Worm (Caenorhabditis elegans): ENCODE measurements around the gene fahd-1.

The fahd-1 gene

ce11 chrIII:7878852-7879329 lies 13.2 kb upstream of the fahd-1 start, which contains the start of gene sup-18:
Gene sup-18, minus strand, starts transcription at chrIII:7878902.
- TF ChIP-seq nhr-2 (tag; optimal IDR thresholded peaks at IDR 0.05) = no peak
- no peak for TF ChIP-seq nhr-12 (tag; optimal IDR thresholded peaks at IDR 0.05)
- TF ChIP-seq ztf-11 (tag; optimal IDR thresholded peaks at IDR 0.05) = no peak
- no peak for TF ChIP-seq lsy-2 (tag; optimal IDR thresholded peaks at IDR 0.05)
- no peak for TF ChIP-seq ceh-83 (GFP tag; optimal IDR thresholded peaks at IDR 0.05)
- TF ChIP-seq ceh-43 (GFP tag; optimal IDR thresholded peaks at IDR 0.05) = no peak
- no peak for TF ChIP-seq lin-32 (GFP tag; optimal IDR thresholded peaks at IDR 0.05)
- TF ChIP-seq pha-4 (tag; optimal IDR thresholded peaks at IDR 0.05) = no peak
- TF ChIP-seq sptf-1 (tag; optimal IDR thresholded peaks at IDR 0.05) = no peak
- TF ChIP-seq drap-1 (GFP tag; optimal IDR thresholded peaks at IDR 0.05) = no peak
- TF ChIP-seq tbx-8 (GFP tag; optimal IDR thresholded peaks at IDR 0.05) = no peak
- no peak for TF ChIP-seq mab-5 (tag; optimal IDR thresholded peaks at IDR 0.05)
- TF ChIP-seq M03D4.4 (tag; optimal IDR thresholded peaks at IDR 0.05) = no peak
- TF ChIP-seq ham-2 (GFP tag; optimal IDR thresholded peaks at IDR 0.05) = no peak
- no peak for TF ChIP-seq hlh-1 (tag; optimal IDR thresholded peaks at IDR 0.05)
- TF ChIP-seq lin-13 (tag; optimal IDR thresholded peaks at IDR 0.05) = no peak
- no peak for TF ChIP-seq ces-1 (GFP tag; optimal IDR thresholded peaks at IDR 0.05)
- TF ChIP-seq flh-1 (GFP tag; optimal IDR thresholded peaks at IDR 0.05) = no peak
- no peak for TF ChIP-seq zip-8 (tag; optimal IDR thresholded peaks at IDR 0.05)

- TF ChIP-seq hlh-1 (tag; optimal IDR thresholded peaks at IDR 0.05) (peak; percentile 75), unc-62 (GFP tag; optimal IDR thresholded peaks at IDR 0.05) (peak; percentile 46), lin-32 (GFP tag; optimal IDR thresholded peaks at IDR 0.05) (no peak), unc-120 (tag; optimal IDR thresholded peaks at IDR 0.05; ENCODE audit: poor library complexity, severe bottlenecking) (peak; percentile 57)
These were observed 11.8 kb upstream of the fahd-1 start for ce11 chrIII:7880132-7880715.

ce11 chrIII:7882900-7883299 lies 9.2 kb upstream of the fahd-1 start, which contains the start of gene ZK688.9:
Gene ZK688.9, minus strand, starts transcription at chrIII:7883000.
- TF ChIP-seq sem-2 (GFP tag; optimal IDR thresholded peaks at IDR 0.05) (no peak), nhr-2 (tag; optimal IDR thresholded peaks at IDR 0.05) (no peak)

- TF ChIP-seq snpc-4 (tag; optimal IDR thresholded peaks at IDR 0.05) = no peak
These were observed 7.2 kb upstream of the fahd-1 start, which contains the start of gene ZK688.11 for ce11 chrIII:7884863-7885262. Gene ZK688.11, minus strand, starts transcription at chrIII:7884963.

ce11 chrIII:7889036-7889435 lies 3.0 kb upstream of the fahd-1 start:
- TF ChIP-seq lin-13 (tag; optimal IDR thresholded peaks at IDR 0.05) (no peak), ceh-39 (tag; optimal IDR thresholded peaks at IDR 0.05) (no peak), nhr-237 (tag; optimal IDR thresholded peaks at IDR 0.05) (no peak), bed-3 (GFP tag; optimal IDR thresholded peaks at IDR 0.05) (no peak), mab-5 (tag; optimal IDR thresholded peaks at IDR 0.05) (no peak), ceh-43 (GFP tag; optimal IDR thresholded peaks at IDR 0.05) (no peak), nhr-12 (tag; optimal IDR thresholded peaks at IDR 0.05) (no peak), mep-1 (tag; optimal IDR thresholded peaks at IDR 0.05) (no peak), nhr-2 (tag; optimal IDR thresholded peaks at IDR 0.05) (no peak), unc-120 (tag; optimal IDR thresholded peaks at IDR 0.05; ENCODE audit: poor library complexity, severe bottlenecking) (no peak), sptf-1 (tag; optimal IDR thresholded peaks at IDR 0.05) (no peak)

- TF ChIP-seq ces-1 (GFP tag; optimal IDR thresholded peaks at IDR 0.05) (no peak), nhr-237 (tag; optimal IDR thresholded peaks at IDR 0.05) (no peak), mls-2 (tag; optimal IDR thresholded peaks at IDR 0.05) (no peak), M03D4.4 (tag; optimal IDR thresholded peaks at IDR 0.05) (no peak), nhr-28 (tag; optimal IDR thresholded peaks at IDR 0.05) (no peak), drap-1 (GFP tag; optimal IDR thresholded peaks at IDR 0.05) (no peak), hlh-1 (tag; optimal IDR thresholded peaks at IDR 0.05) (no peak), sem-2 (GFP tag; optimal IDR thresholded peaks at IDR 0.05) (no peak), ceh-39 (tag; optimal IDR thresholded peaks at IDR 0.05) (no peak), elt-1 (tag; optimal IDR thresholded peaks at IDR 0.05; ENCODE audit: borderline replicate concordance, insufficient read depth) (no peak), lin-32 (GFP tag; optimal IDR thresholded peaks at IDR 0.05) (no peak), bed-3 (GFP tag; optimal IDR thresholded peaks at IDR 0.05) (no peak), unc-120 (tag; optimal IDR thresholded peaks at IDR 0.05; ENCODE audit: poor library complexity, severe bottlenecking) (no peak), mep-1 (tag; optimal IDR thresholded peaks at IDR 0.05) (no peak), pha-4 (tag; optimal IDR thresholded peaks at IDR 0.05) (no peak), flh-1 (GFP tag; optimal IDR thresholded peaks at IDR 0.05) (no peak), mab-5 (tag; optimal IDR thresholded peaks at IDR 0.05) (no peak), cnd-1 (tag; optimal IDR thresholded peaks at IDR 0.05) (no peak), zip-8 (tag; optimal IDR thresholded peaks at IDR 0.05) (no peak), elt-3 (tag; optimal IDR thresholded peaks at IDR 0.05) (no peak)
These were observed 277 bp downstream of the fahd-1 start for ce11 chrIII:7892333-7892732.
